Fruit fly (Drosophila melanogaster): ENCODE data around the gene CCT2.
A peak's percentile ranks its signal among the peaks of the same experiment; 100 is the strongest.

CCT2 gene

dm6 chrX:9067754-9068477, 21.4 kb upstream of the CCT2 start, which contains the start of gene CG15365 (continued):
- TF ChIP-seq dpn (GFP tag; optimal IDR thresholded peaks at IDR 0.05) (no peak), CG42726 (GFP tag; IDR thresholded peaks at IDR 0.05; ENCODE audit: partially characterized antibody) (0 out of 2 replicates have a peak, but pooled peaks have one; percentile 17), Pdp1 (GFP tag; optimal IDR thresholded peaks at IDR 0.05) (no peak), Jarid2 (GFP tag; optimal IDR thresholded peaks at IDR 0.05) (peak; percentile 82), Lpt (GFP tag; optimal IDR thresholded peaks at IDR 0.05) (no peak)

DNA sequence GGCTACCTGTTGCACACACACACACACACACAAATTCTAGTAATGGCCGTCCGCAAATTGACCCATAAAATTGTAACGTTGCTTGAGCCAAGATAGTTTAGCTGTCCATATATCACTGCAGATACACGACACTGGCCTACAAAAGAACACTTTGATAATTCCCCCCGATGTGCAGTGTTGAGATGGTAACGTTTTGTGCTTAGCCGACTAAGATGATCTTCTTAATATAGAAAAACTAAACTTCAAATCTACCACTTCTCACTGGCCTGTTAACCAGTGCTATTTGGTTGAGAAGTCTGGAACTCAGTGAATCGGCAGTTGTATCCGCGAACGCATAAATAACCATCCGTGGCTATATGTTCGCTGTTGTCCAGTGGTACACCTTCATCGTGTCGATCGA, 20.5 kb upstream of the CCT2 start:
- TF ChIP-seq lilli (GFP tag; optimal IDR thresholded peaks at IDR 0.05) (peak; percentile 7), bsh (GFP tag; optimal IDR thresholded peaks at IDR 0.05) (peak in 1 of 2 experiments; percentile 34), CG7745 (tag; optimal IDR thresholded peaks at IDR 0.05) (no peak), klu (GFP tag; IDR thresholded peaks at IDR 0.05) (no peak), B-H1 (GFP tag; IDR thresholded peaks at IDR 0.05) (no peak), CG11456 (GFP tag; IDR thresholded peaks at IDR 0.05) (0 out of 3 replicates have a peak, but pooled peaks have one; percentile 39), E2f1 (GFP tag; IDR thresholded peaks at IDR 0.05) (peak; percentile 34; the same call in 1 of the 2 replicates), CG12769 (tag; optimal IDR thresholded peaks at IDR 0.05) (peak; percentile 31), CG32532 (GFP tag; IDR thresholded peaks at IDR 0.05) (peak; percentile 38; the same call in 1 of the 2 replicates), Awh (GFP tag; IDR thresholded peaks at IDR 0.05) (0 out of 2 replicates have a peak, but pooled peaks have one; percentile 16), CG9932 (GFP tag; IDR thresholded peaks at IDR 0.05) (peak; percentile 28; the same call in 1 of the 2 replicates), seq (GFP tag; IDR thresholded peaks at IDR 0.05) (no peak), CG6654 (GFP tag; optimal IDR thresholded peaks at IDR 0.05) (no peak), gem (tag; optimal IDR thresholded peaks at IDR 0.05) (no peak), sens (GFP tag) (peak; percentile 38), zfh1 (GFP tag; IDR thresholded peaks at IDR 0.05) (peak; percentile 51; the same call in 2 of the 3 replicates), her (GFP tag; optimal IDR thresholded peaks at IDR 0.05) (no peak), Fer2 (tag; optimal IDR thresholded peaks at IDR 0.05) (no peak), dysf (GFP tag; IDR thresholded peaks at IDR 0.05) (peak; percentile 43; the same call in 2 of the 3 replicates), ftz-f1 (GFP tag; optimal IDR thresholded peaks at IDR 0.05) (no peak), fru (optimal IDR thresholded peaks at IDR 0.05) (no peak), croc (GFP tag; conservative IDR thresholded peaks at IDR 0.05) (no peak), HLH3B (GFP tag; IDR thresholded peaks at IDR 0.05) (0 out of 2 replicates have a peak, but pooled peaks have one; percentile 12), Nf-YC (tag; optimal IDR thresholded peaks at IDR 0.05) (no peak), Ptx1 (GFP tag; IDR thresholded peaks at IDR 0.05) (peak; percentile 34; the same call in 1 of the 2 replicates), CG10565 (GFP tag; optimal IDR thresholded peaks at IDR 0.05) (no peak), NFAT (GFP tag; IDR thresholded peaks at IDR 0.05) (peak; percentile 40; the same call in 1 of the 2 replicates), TFAM (GFP tag; optimal IDR thresholded peaks at IDR 0.05) (no peak), lola (GFP tag; optimal IDR thresholded peaks at IDR 0.05) (no peak), CG17328 (GFP tag; IDR thresholded peaks at IDR 0.05) (0 out of 2 replicates have a peak, but pooled peaks have one; percentile 15), onecut (GFP tag; IDR thresholded peaks at IDR 0.05) (no peak), CG8924 (tag; optimal IDR thresholded peaks at IDR 0.05) (no peak), Ets65A (GFP tag) (no peak), CG16779 (GFP tag; IDR thresholded peaks at IDR 0.05) (0 out of 2 replicates have a peak, but pooled peaks have one; percentile 4), tup (GFP tag; optimal IDR thresholded peaks at IDR 0.05) (no peak), CG16863 (GFP tag; optimal IDR thresholded peaks at IDR 0.05) (no peak), Drgx (GFP tag; IDR thresholded peaks at IDR 0.05) (peak; percentile 77), ci (GFP tag; IDR thresholded peaks at IDR 0.05) (0 out of 3 replicates have a peak, but pooled peaks have one; percentile 31), sens-2 (GFP tag; IDR thresholded peaks at IDR 0.05) (no peak), pfk (GFP tag; optimal IDR thresholded peaks at IDR 0.05) (no peak), cato (GFP tag; optimal IDR thresholded peaks at IDR 0.05; ENCODE audit: borderline replicate concordance) (no peak), cwo (GFP tag; optimal IDR thresholded peaks at IDR 0.05) (no peak), Mrtf (GFP tag; IDR thresholded peaks at IDR 0.05) (0 out of 3 replicates have a peak, but pooled peaks have one; percentile 44)
